Worm (Caenorhabditis elegans): ENCODE data around the gene C41C4.9.
A peak's percentile ranks its signal among the peaks of the same experiment; 100 is the strongest.

The C41C4.9 gene

ce11 chrII:8129040-8129387 lies 21.6 kb downstream of the C41C4.9 start:
- TF ChIP-seq mdl-1 (tag; optimal IDR thresholded peaks at IDR 0.05) (no peak), elt-3 (tag; optimal IDR thresholded peaks at IDR 0.05) (no peak), mml-1 (tag; optimal IDR thresholded peaks at IDR 0.05) (no peak), nhr-11 (tag; optimal IDR thresholded peaks at IDR 0.05) (no peak), lin-15B (tag; optimal IDR thresholded peaks at IDR 0.05) (no peak), fkh-10 (GFP tag; optimal IDR thresholded peaks at IDR 0.05) (no peak), nhr-76 (tag; optimal IDR thresholded peaks at IDR 0.05) (no peak), nfya-1 (tag; optimal IDR thresholded peaks at IDR 0.05; ENCODE audit: insufficient read depth) (no peak), snpc-4 (tag; optimal IDR thresholded peaks at IDR 0.05) (no peak), ztf-11 (tag; optimal IDR thresholded peaks at IDR 0.05) (no peak), skn-1 (tag; optimal IDR thresholded peaks at IDR 0.05) (no peak), nhr-237 (tag; optimal IDR thresholded peaks at IDR 0.05) (no peak), unc-62 (GFP tag; optimal IDR thresholded peaks at IDR 0.05) (no peak), egl-27 (tag; optimal IDR thresholded peaks at IDR 0.05) (no peak), jun-1 (tag; optimal IDR thresholded peaks at IDR 0.05) (no peak), tbx-2 (tag; optimal IDR thresholded peaks at IDR 0.05) (no peak), R02D3.7 (tag; optimal IDR thresholded peaks at IDR 0.05) (no peak), eor-1 (tag; optimal IDR thresholded peaks at IDR 0.05) (no peak), egl-5 (tag; optimal IDR thresholded peaks at IDR 0.05) (no peak), nhr-43 (tag; optimal IDR thresholded peaks at IDR 0.05; ENCODE audit: poor library complexity, severe bottlenecking) (no peak)

- TF ChIP-seq nhr-25 (tag; optimal IDR thresholded peaks at IDR 0.05) = peak; percentile 72
- peak; percentile 34 for TF ChIP-seq ama-1 (optimal IDR thresholded peaks at IDR 0.05)
- no peak for TF ChIP-seq ceh-16 (tag; optimal IDR thresholded peaks at IDR 0.05)
- peak; percentile 22 for TF ChIP-seq nfya-1 (tag; optimal IDR thresholded peaks at IDR 0.05; ENCODE audit: insufficient read depth)
- TF ChIP-seq elt-1 (tag; optimal IDR thresholded peaks at IDR 0.05) = peak; percentile 23
- no peak for TF ChIP-seq mml-1 (tag; optimal IDR thresholded peaks at IDR 0.05)
- no peak for TF ChIP-seq nhr-77 (tag; optimal IDR thresholded peaks at IDR 0.05)
Observed at ce11 chrII:8129495-8130010, 22.1 kb downstream of the C41C4.9 start, which contains the start of gene ulp-4. TSS of gene ulp-4 (plus strand) at chrII:8129960.

ce11 chrII:8130792-8131191 lies 23.3 kb downstream of the C41C4.9 start:
- no peak for TF ChIP-seq nhr-25 (tag; optimal IDR thresholded peaks at IDR 0.05)
- no peak for TF ChIP-seq nhr-28 (tag; optimal IDR thresholded peaks at IDR 0.05)
- TF ChIP-seq elt-1 (tag; optimal IDR thresholded peaks at IDR 0.05) = no peak
- TF ChIP-seq lin-15B (tag; optimal IDR thresholded peaks at IDR 0.05) = no peak
- peak; percentile 28 for TF ChIP-seq lsy-12 (tag; optimal IDR thresholded peaks at IDR 0.05)
- no peak for TF ChIP-seq fkh-2 (tag; optimal IDR thresholded peaks at IDR 0.05)
- TF ChIP-seq ztf-4 (tag; optimal IDR thresholded peaks at IDR 0.05) = no peak
- TF ChIP-seq ama-1 (optimal IDR thresholded peaks at IDR 0.05) = peak; percentile 67
- no peak for TF ChIP-seq nhr-23 (tag; optimal IDR thresholded peaks at IDR 0.05)
- TF ChIP-seq sea-2 (GFP tag; optimal IDR thresholded peaks at IDR 0.05) = no peak
- no peak for TF ChIP-seq ceh-28 (tag; optimal IDR thresholded peaks at IDR 0.05)
- peak; percentile 25 for TF ChIP-seq pha-4 (tag; optimal IDR thresholded peaks at IDR 0.05)
- TF ChIP-seq daf-12 (tag; optimal IDR thresholded peaks at IDR 0.05) = peak; percentile 62
- no peak for TF ChIP-seq nhr-237 (tag; optimal IDR thresholded peaks at IDR 0.05)
- TF ChIP-seq tbx-2 (tag; optimal IDR thresholded peaks at IDR 0.05) = no peak
- no peak for TF ChIP-seq elt-3 (tag; optimal IDR thresholded peaks at IDR 0.05)
- no peak for TF ChIP-seq egl-27 (tag; optimal IDR thresholded peaks at IDR 0.05)
- TF ChIP-seq egl-5 (tag; optimal IDR thresholded peaks at IDR 0.05) = no peak

- TF ChIP-seq nhr-43 (tag; optimal IDR thresholded peaks at IDR 0.05; ENCODE audit: poor library complexity, severe bottlenecking) (peak; percentile 24), elt-3 (tag; optimal IDR thresholded peaks at IDR 0.05) (peak in 1 of 3 experiments; percentile 23), fos-1 (tag; optimal IDR thresholded peaks at IDR 0.05) (no peak), lin-39 (tag; optimal IDR thresholded peaks at IDR 0.05) (peak; percentile 93), nhr-28 (tag; optimal IDR thresholded peaks at IDR 0.05) (no peak), ama-1 (optimal IDR thresholded peaks at IDR 0.05) (peak; percentile 23), ceh-82 (tag; optimal IDR thresholded peaks at IDR 0.05) (no peak), ceh-28 (tag; optimal IDR thresholded peaks at IDR 0.05) (peak; percentile 55), ceh-16 (tag; optimal IDR thresholded peaks at IDR 0.05) (no peak), hmg-11 (tag; optimal IDR thresholded peaks at IDR 0.05) (peak; percentile 79), nhr-11 (tag; optimal IDR thresholded peaks at IDR 0.05) (peak; percentile 19), fkh-10 (GFP tag; optimal IDR thresholded peaks at IDR 0.05) (peak; percentile 47), lin-15B (tag; optimal IDR thresholded peaks at IDR 0.05) (peak; percentile 8), nhr-23 (tag; optimal IDR thresholded peaks at IDR 0.05) (peak; percentile 45), nhr-237 (tag; optimal IDR thresholded peaks at IDR 0.05) (no peak), nfya-1 (tag; optimal IDR thresholded peaks at IDR 0.05; ENCODE audit: insufficient read depth) (peak; percentile 88), tbx-2 (tag; optimal IDR thresholded peaks at IDR 0.05) (peak; percentile 53), nhr-25 (tag; optimal IDR thresholded peaks at IDR 0.05) (peak; percentile 93), zag-1 (tag; optimal IDR thresholded peaks at IDR 0.05) (no peak), pha-4 (tag; optimal IDR thresholded peaks at IDR 0.05) (peak; percentile 62), R02D3.7 (tag; optimal IDR thresholded peaks at IDR 0.05) (peak; percentile 31), snpc-4 (tag; optimal IDR thresholded peaks at IDR 0.05) (peak; percentile 21), mdl-1 (tag; optimal IDR thresholded peaks at IDR 0.05) (no peak), daf-12 (tag; optimal IDR thresholded peaks at IDR 0.05) (no peak), lsy-12 (tag; optimal IDR thresholded peaks at IDR 0.05) (peak; percentile 38), egl-5 (tag; optimal IDR thresholded peaks at IDR 0.05) (peak; percentile 60), jun-1 (tag; optimal IDR thresholded peaks at IDR 0.05) (peak; percentile 5)
Observed at ce11 chrII:8131413-8131966, 24.0 kb downstream of the C41C4.9 start.

Measured in whole organism, L3 larva.